Worm (Caenorhabditis elegans) whole organism, L1 larva: Measurements from ENCODE around the gene Y43F8B.17.

Source experiments
- aly-2 ChIP-seq: fragments of 150-350 bp; optimal IDR thresholded peaks from 2 replicates; lab custom pipeline; 2014; ENCODE audit warnings: missing biosample characterization, missing genetic modification characterization
- ces-1 ChIP-seq: fragments of 150-350 bp; optimal IDR thresholded peaks from 2 replicates; lab custom pipeline; 2014; ENCODE audit warnings: missing biosample characterization, missing genetic modification reagents, missing genetic modification characterization
- fkh-4 ChIP-seq: sonication (generic microtip); optimal IDR thresholded peaks from 2 replicates; lab custom pipeline; 2016; ENCODE audit warnings: missing compliant biosample characterization, missing genetic modification characterization, borderline replicate concordance
- tbx-2 ChIP-seq: sonication (generic microtip); optimal IDR thresholded peaks from 2 replicates; lab custom pipeline; 2016; ENCODE audit warnings: missing genetic modification characterization, missing compliant biosample characterization
- unc-62 ChIP-seq: fragments of 150-350 bp; optimal IDR thresholded peaks from 2 replicates; lab custom pipeline; 2014; ENCODE audit warnings: missing biosample characterization, missing genetic modification reagents, missing genetic modification characterization

ce11 chrV:19462020-19462419 lies 22.5 kb upstream of the Y43F8B.17 start, which contains the start of gene Y43F8B.15:
- TF ChIP-seq aly-2 (tag; lab: Kevin White, UChicago) (no peak), unc-62 (GFP tag; lab: Kevin White, UChicago) (no peak), tbx-2 (tag; lab: Kevin White, UChicago) (no peak), ces-1 (GFP tag; lab: Kevin White, UChicago) (no peak), fkh-4 (tag; lab: Kevin White, UChicago) (no peak)
